Fruit fly (Drosophila melanogaster) whole organism, prepupa: ENCODE data around the gene Rpn12R.

ENCODE experiments used
- Blimp-1 ChIP-seq: fragments of 200-800 bp; sonication (Bioruptor generic); optimal IDR thresholded peaks from 3 replicates; lab custom pipeline; 2017; ENCODE audit warnings: missing biosample characterization, missing genetic modification characterization, mild to moderate bottlenecking, moderate library complexity, missing genetic modification reagents
- CG10669 ChIP-seq: fragments of 200-800 bp; sonication (Bioruptor generic); optimal IDR thresholded peaks from 3 replicates; lab custom pipeline; 2018; ENCODE audit warnings: missing biosample characterization, mild to moderate bottlenecking, missing genetic modification characterization, moderate library complexity
- CG11294 ChIP-seq: fragments of 200-800 bp; sonication (Bioruptor generic); IDR thresholded peaks from 2 replicates; pipeline ENCODE4 v1.3.6; 2022; ENCODE audit warnings: missing biosample characterization, missing genetic modification characterization
- CG11902 ChIP-seq: fragments of 200-800 bp; sonication (Bioruptor generic); optimal IDR thresholded peaks from 3 replicates; lab custom pipeline; 2016; ENCODE audit warnings: missing biosample characterization, missing genetic modification characterization
- CG1621 ChIP-seq: fragments of 200-800 bp; sonication (Bioruptor generic); optimal IDR thresholded peaks from 3 replicates; lab custom pipeline; 2018; ENCODE audit warnings: missing biosample characterization, mild to moderate bottlenecking, missing genetic modification characterization
- CG31627 ChIP-seq: fragments of 200-800 bp; sonication (Bioruptor generic); optimal IDR thresholded peaks from 3 replicates; lab custom pipeline; 2016; ENCODE audit warnings: missing biosample characterization, missing genetic modification characterization
- CG32006 ChIP-seq: fragments of 200-800 bp; sonication (Bioruptor generic); optimal IDR thresholded peaks from 3 replicates; lab custom pipeline; 2017; ENCODE audit warnings: missing biosample characterization, mild to moderate bottlenecking, missing genetic modification characterization
- CG34406 ChIP-seq: fragments of 200-800 bp; sonication (Bioruptor generic); optimal IDR thresholded peaks from 3 replicates; lab custom pipeline; 2016; ENCODE audit warnings: missing biosample characterization, missing genetic modification characterization
- CG3919 ChIP-seq: fragments of 200-800 bp; sonication (Bioruptor generic); optimal IDR thresholded peaks from 3 replicates; lab custom pipeline; 2016; ENCODE audit warnings: missing biosample characterization, missing genetic modification characterization
- CG4318 ChIP-seq: fragments of 200-800 bp; sonication (Bioruptor generic); optimal IDR thresholded peaks from 3 replicates; lab custom pipeline; 2017; ENCODE audit warnings: missing biosample characterization, mild to moderate bottlenecking, missing genetic modification characterization
- CG6276 ChIP-seq: fragments of 200-800 bp; sonication (Bioruptor generic); optimal IDR thresholded peaks from 2 replicates; lab custom pipeline; 2017; ENCODE audit warnings: missing biosample characterization, mild to moderate bottlenecking, missing genetic modification characterization
- CG6808 ChIP-seq: fragments of 200-800 bp; sonication (Bioruptor generic); optimal IDR thresholded peaks from 3 replicates; lab custom pipeline; 2017; ENCODE audit warnings: missing biosample characterization, missing genetic modification characterization, mild to moderate bottlenecking, moderate library complexity, missing genetic modification reagents
- CG6854 ChIP-seq: fragments of 200-800 bp; sonication (Bioruptor generic); optimal IDR thresholded peaks from 2 replicates; lab custom pipeline; 2017; ENCODE audit warnings: missing biosample characterization, mild to moderate bottlenecking, missing genetic modification characterization
- CG7368 ChIP-seq: fragments of 200-800 bp; sonication (Bioruptor generic); optimal IDR thresholded peaks from 3 replicates; lab custom pipeline; 2016; ENCODE audit warnings: missing biosample characterization, missing genetic modification characterization
- CG8319 ChIP-seq: fragments of 200-800 bp; sonication (Bioruptor generic); optimal IDR thresholded peaks from 3 replicates; lab custom pipeline; 2016; ENCODE audit warnings: missing biosample characterization, missing genetic modification characterization
- CG8632 ChIP-seq: fragments of 200-800 bp; sonication (Bioruptor generic); optimal IDR thresholded peaks from 3 replicates; lab custom pipeline; 2016; ENCODE audit warnings: missing biosample characterization, missing genetic modification characterization
- CG9139 ChIP-seq: fragments of 200-800 bp; sonication (Bioruptor generic); optimal IDR thresholded peaks from 3 replicates; lab custom pipeline; 2017; ENCODE audit warnings: missing biosample characterization, mild to moderate bottlenecking, missing genetic modification characterization
- Eip78C ChIP-seq: fragments of 200-800 bp; sonication (Bioruptor generic); peaks from one replicate; lab custom pipeline; 2016; ENCODE audit warnings: missing biosample characterization, missing genetic modification characterization
- Eip93F ChIP-seq: fragments of 200-800 bp; sonication (Bioruptor generic); optimal IDR thresholded peaks from 2 replicates; lab custom pipeline; 2016; ENCODE audit warnings: missing biosample characterization, mild to moderate bottlenecking, missing genetic modification characterization
- Ets21C ChIP-seq: fragments of 200-800 bp; sonication (Bioruptor generic); optimal IDR thresholded peaks from 3 replicates; lab custom pipeline; 2016; ENCODE audit warnings: missing biosample characterization, missing genetic modification characterization
- Ets96B ChIP-seq: fragments of 200-800 bp; optimal IDR thresholded peaks from 2 replicates; lab custom pipeline; 2019; ENCODE audit warnings: missing biosample characterization, mild to moderate bottlenecking, missing genetic modification characterization, moderate library complexity
- Gug ChIP-seq: fragments of 200-800 bp; sonication (Bioruptor generic); IDR thresholded peaks from 2 replicates; pipeline ENCODE4 v1.3.6; 2022; ENCODE audit warnings: missing biosample characterization, missing genetic modification characterization
- Hr38 ChIP-seq: sonication (Bioruptor generic); optimal IDR thresholded peaks from 2 replicates; lab custom pipeline; 2016; ENCODE audit warnings: missing biosample characterization, missing genetic modification characterization
- Hr4 ChIP-seq: fragments of 200-800 bp; sonication (Bioruptor generic); optimal IDR thresholded peaks from 3 replicates; lab custom pipeline; 2016; ENCODE audit warnings: missing biosample characterization, missing genetic modification characterization
- Lpt ChIP-seq: fragments of 200-800 bp; sonication (Bioruptor generic); optimal IDR thresholded peaks from 3 replicates; lab custom pipeline; 2016; ENCODE audit warnings: missing biosample characterization, missing genetic modification characterization
- Met ChIP-seq: fragments of 200-800 bp; sonication (Bioruptor generic); optimal IDR thresholded peaks from 3 replicates; lab custom pipeline; 2016; ENCODE audit warnings: missing biosample characterization, missing genetic modification characterization
- Smox ChIP-seq: fragments of 200-800 bp; sonication (Bioruptor generic); optimal IDR thresholded peaks from 3 replicates; lab custom pipeline; 2016; ENCODE audit warnings: missing biosample characterization, missing genetic modification characterization
- Sox102F ChIP-seq: fragments of 200-800 bp; sonication (Bioruptor generic); optimal IDR thresholded peaks from 2 replicates; lab custom pipeline; 2016; ENCODE audit warnings: missing biosample characterization, mild to moderate bottlenecking, missing genetic modification characterization
- Sox14 ChIP-seq: fragments of 200-800 bp; sonication (Bioruptor generic); optimal IDR thresholded peaks from 3 replicates; lab custom pipeline; 2016; ENCODE audit warnings: missing biosample characterization, missing genetic modification characterization
- Sox15 ChIP-seq: fragments of 200-800 bp; sonication (Bioruptor generic); optimal IDR thresholded peaks from 3 replicates; lab custom pipeline; 2016; ENCODE audit warnings: missing biosample characterization, missing genetic modification characterization
- achi ChIP-seq: fragments of 200-800 bp; sonication (Bioruptor generic); optimal IDR thresholded peaks from 3 replicates; lab custom pipeline; 2016; ENCODE audit warnings: missing biosample characterization, missing genetic modification characterization
- acj6 ChIP-seq: fragments of 200-800 bp; sonication (Bioruptor generic); optimal IDR thresholded peaks from 3 replicates; lab custom pipeline; 2016; ENCODE audit warnings: missing biosample characterization, missing genetic modification characterization
- cyc ChIP-seq: fragments of 200-800 bp; sonication (Bioruptor generic); optimal IDR thresholded peaks from 3 replicates; lab custom pipeline; 2016; ENCODE audit warnings: missing biosample characterization, missing genetic modification characterization
- dsx ChIP-seq: fragments of 200-800 bp; optimal IDR thresholded peaks from 3 replicates; lab custom pipeline; 2019; ENCODE audit warnings: missing biosample characterization, mild to moderate bottlenecking, missing genetic modification characterization, moderate library complexity; ENCODE audit not compliant: poor library complexity, severe bottlenecking
- eg ChIP-seq: fragments of 200-800 bp; sonication (Bioruptor generic); IDR thresholded peaks from 3 replicates; pipeline ENCODE4 v1.3.6; 2022; ENCODE audit warnings: missing biosample characterization, missing genetic modification characterization
- esn ChIP-seq: fragments of 200-800 bp; sonication (Bioruptor generic); optimal IDR thresholded peaks from 2 replicates; lab custom pipeline; 2016; ENCODE audit warnings: missing biosample characterization, mild to moderate bottlenecking, missing genetic modification characterization, moderate library complexity
- fd59A ChIP-seq: fragments of 200-800 bp; sonication (Bioruptor generic); optimal IDR thresholded peaks from 2 replicates; lab custom pipeline; 2017; ENCODE audit warnings: missing biosample characterization, mild to moderate bottlenecking, missing genetic modification characterization, missing genetic modification reagents
- fkh ChIP-seq: fragments of 200-800 bp; sonication (Bioruptor generic); optimal IDR thresholded peaks from 3 replicates; lab custom pipeline; 2017; ENCODE audit warnings: missing biosample characterization, mild to moderate bottlenecking, missing genetic modification characterization, moderate library complexity
- lz ChIP-seq: fragments of 200-800 bp; sonication (Bioruptor generic); optimal IDR thresholded peaks from 3 replicates; lab custom pipeline; 2016; ENCODE audit warnings: missing biosample characterization, missing genetic modification characterization
- net ChIP-seq: fragments of 200-800 bp; sonication (Bioruptor generic); optimal IDR thresholded peaks from 3 replicates; lab custom pipeline; 2016; ENCODE audit warnings: missing biosample characterization, missing genetic modification characterization
- pdm3 ChIP-seq: fragments of 200-800 bp; sonication (Bioruptor generic); optimal IDR thresholded peaks from 3 replicates; lab custom pipeline; 2016; ENCODE audit warnings: missing biosample characterization, missing genetic modification characterization
- salr ChIP-seq, 2 experiments: fragments of 200-800 bp; sonication (Bioruptor generic); optimal IDR thresholded peaks; 3 replicates each; lab custom pipeline; 2016 to 2018; ENCODE audit warnings: missing biosample characterization in 2 of 2, missing genetic modification characterization in 2 of 2, mild to moderate bottlenecking in 1 of 2
- spab ChIP-seq: fragments of 200-800 bp; sonication (Bioruptor generic); optimal IDR thresholded peaks from 2 replicates; lab custom pipeline; 2017; ENCODE audit warnings: missing biosample characterization, mild to moderate bottlenecking, missing genetic modification characterization, missing genetic modification reagents
- ss ChIP-seq, 2 experiments: fragments of 200-800 bp; sonication (Bioruptor generic); optimal IDR thresholded peaks; 2 replicates in 1 of 2; 3 replicates in 1 of 2; lab custom pipeline; 2017 to 2018; ENCODE audit warnings: mild to moderate bottlenecking in 2 of 2, missing biosample characterization in 2 of 2, missing genetic modification characterization in 2 of 2, moderate library complexity in 1 of 2
- svp ChIP-seq: fragments of 200-800 bp; sonication (Bioruptor generic); peaks from one replicate; lab custom pipeline; 2016; ENCODE audit warnings: missing biosample characterization, missing genetic modification characterization
- topi ChIP-seq: fragments of 200-800 bp; sonication (Bioruptor generic); optimal IDR thresholded peaks from 3 replicates; lab custom pipeline; 2016; ENCODE audit warnings: missing biosample characterization, missing genetic modification characterization
- vri ChIP-seq: fragments of 200-800 bp; sonication (Bioruptor generic); optimal IDR thresholded peaks from 3 replicates; lab custom pipeline; 2016; ENCODE audit warnings: missing biosample characterization, mild to moderate bottlenecking, missing genetic modification characterization

Rpn12R gene

DNA sequence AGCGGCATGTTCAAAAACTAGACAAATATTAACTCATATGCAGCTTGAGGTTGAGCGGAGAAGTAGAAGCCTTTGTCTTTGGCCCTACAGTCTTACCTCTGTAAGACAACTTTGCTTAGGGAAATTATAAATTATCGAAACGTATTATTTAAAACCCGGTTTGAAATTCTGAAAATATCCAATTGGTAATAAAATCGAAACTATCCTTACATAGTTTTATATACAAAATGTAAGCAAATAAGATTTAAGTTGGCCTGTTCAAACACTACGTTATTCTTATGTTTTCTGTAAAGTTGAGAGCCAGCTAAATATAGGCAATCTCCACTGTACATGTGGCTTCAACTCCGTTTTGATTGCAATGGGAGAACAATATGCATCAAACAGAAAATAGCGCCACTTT, 29.1 kb downstream of the Rpn12R start (continued):
- TF ChIP-seq net (no peak), CG6808 (GFP tag; lab: Kevin White, UChicago) (peak; percentile 62), Hr38 (GFP tag; lab: Kevin White, UChicago) (no peak), vri (GFP tag; lab: Kevin White, UChicago) (no peak), CG9139 (GFP tag; lab: Kevin White, UChicago) (no peak), CG6854 (GFP tag; lab: Kevin White, UChicago) (no peak), lz (GFP tag; lab: Kevin White, UChicago) (peak; percentile 15), Ets96B (tag; lab: Kevin White, UChicago) (peak; percentile 67), CG4318 (GFP tag; lab: Kevin White, UChicago) (peak; percentile 15), Eip78C (GFP tag; lab: Kevin White, UChicago) (peak; percentile 75), CG32006 (GFP tag; lab: Kevin White, UChicago) (peak; percentile 60), topi (GFP tag; lab: Kevin White, UChicago) (peak; percentile 3), spab (peak; percentile 24), Sox14 (GFP tag; lab: Kevin White, UChicago) (peak; percentile 40), CG10669 (GFP tag; lab: Kevin White, UChicago) (peak; percentile 61), Hr4 (GFP tag; lab: Kevin White, UChicago) (peak; percentile 41), fd59A (GFP tag; lab: Kevin White, UChicago) (peak; percentile 21), Eip93F (GFP tag; lab: Kevin White, UChicago) (no peak), fkh (GFP tag; lab: Kevin White, UChicago) (no peak), achi (peak; percentile 42), Lpt (GFP tag; lab: Kevin White, UChicago) (no peak), Sox15 (GFP tag; lab: Kevin White, UChicago) (no peak), Blimp-1 (GFP tag; lab: Kevin White, UChicago) (no peak), Smox (GFP tag; lab: Kevin White, UChicago) (no peak), CG6276 (peak; percentile 51)
- TF ChIP-seq, all 60 proteins: peak for 36

dm6 chr3L:15011638-15012335, 30.6 kb downstream of the Rpn12R start:
- TF ChIP-seq Eip93F (GFP tag; lab: Kevin White, UChicago) = no peak
- peak; percentile 33 for TF ChIP-seq Sox102F (GFP tag; lab: Kevin White, UChicago)
- TF ChIP-seq CG11294 (GFP tag; lab: Robert Waterston, UW) = peak; percentile 44; the same call in 1 of the 2 replicates
- TF ChIP-seq ss (GFP tag; optimal IDR thresholded peaks at IDR 0.05; lab: Kevin White, UChicago) = peak; percentile 62 to 81
- TF ChIP-seq Gug = peak; percentile 81
- TF ChIP-seq esn (GFP tag; lab: Kevin White, UChicago) = peak; percentile 71
- TF ChIP-seq net = peak; percentile 77
- peak; percentile 83 for TF ChIP-seq dsx (GFP tag; lab: Kevin White, UChicago)
- peak; percentile 59 for TF ChIP-seq Met (GFP tag; lab: Kevin White, UChicago)
- TF ChIP-seq CG8632 (GFP tag; lab: Kevin White, UChicago) = peak; percentile 74
- peak; percentile 38 for TF ChIP-seq CG4318 (GFP tag; lab: Kevin White, UChicago)
- peak; percentile 38 for TF ChIP-seq CG31627 (GFP tag; lab: Kevin White, UChicago)
- TF ChIP-seq pdm3 = peak; percentile 77
- peak; percentile 67 for TF ChIP-seq svp
- TF ChIP-seq CG34406 (GFP tag; lab: Kevin White, UChicago) = peak; percentile 76
- TF ChIP-seq CG7368 (GFP tag; lab: Kevin White, UChicago) = peak; percentile 51
- peak; percentile 34 for TF ChIP-seq CG11902 (GFP tag; lab: Kevin White, UChicago)
- no peak for TF ChIP-seq Hr38 (GFP tag; lab: Kevin White, UChicago)
- no peak for TF ChIP-seq fkh (GFP tag; lab: Kevin White, UChicago)
- TF ChIP-seq cyc = peak; percentile 20
- TF ChIP-seq CG6276 = peak; percentile 73
- peak; percentile 85 for TF ChIP-seq eg (GFP tag; lab: Robert Waterston, UW)
- TF ChIP-seq CG6808 (GFP tag; lab: Kevin White, UChicago) = peak; percentile 76
- peak; percentile 64 for TF ChIP-seq CG1621 (tag; lab: Kevin White, UChicago)
- TF ChIP-seq Ets21C = peak; percentile 25
- peak; percentile 44 to 72 for TF ChIP-seq salr (GFP tag; optimal IDR thresholded peaks at IDR 0.05; lab: Kevin White, UChicago)
- peak; percentile 41 for TF ChIP-seq CG8319 (GFP tag; lab: Kevin White, UChicago)
- peak; percentile 78 for TF ChIP-seq acj6 (GFP tag; lab: Kevin White, UChicago)
- TF ChIP-seq fd59A (GFP tag; lab: Kevin White, UChicago) = peak; percentile 54
- peak; percentile 78 for TF ChIP-seq achi
- peak; percentile 71 for TF ChIP-seq Sox14 (GFP tag; lab: Kevin White, UChicago)
- peak; percentile 66 for TF ChIP-seq CG3919 (GFP tag; lab: Kevin White, UChicago)
- TF ChIP-seq spab = peak; percentile 75
